Worm (Caenorhabditis elegans) whole organism, L4 larva: ENCODE data around the gene F43E2.11.

Experiments used
- R02D3.7 ChIP-seq: fragments of 150-350 bp; sonication (generic microtip); optimal IDR thresholded peaks from 3 replicates; lab custom pipeline; 2014; ENCODE audit warnings: missing biosample characterization, missing genetic modification characterization
- ama-1 ChIP-seq: fragments of 150-350 bp; optimal IDR thresholded peaks from 2 replicates; lab custom pipeline; 2014; ENCODE audit warnings: inconsistent platforms, mixed read lengths
- nhr-77 ChIP-seq: fragments of 150-350 bp; optimal IDR thresholded peaks from 2 replicates; lab custom pipeline; 2014; ENCODE audit warnings: missing biosample characterization, missing genetic modification characterization
- tag-97 ChIP-seq: fragments of 200-800 bp; sonication (Bioruptor generic); IDR thresholded peaks from 2 replicates; pipeline ENCODE4 v1.3.6; 2022; ENCODE audit warnings: missing genetic modification characterization, missing compliant biosample characterization

DNA sequence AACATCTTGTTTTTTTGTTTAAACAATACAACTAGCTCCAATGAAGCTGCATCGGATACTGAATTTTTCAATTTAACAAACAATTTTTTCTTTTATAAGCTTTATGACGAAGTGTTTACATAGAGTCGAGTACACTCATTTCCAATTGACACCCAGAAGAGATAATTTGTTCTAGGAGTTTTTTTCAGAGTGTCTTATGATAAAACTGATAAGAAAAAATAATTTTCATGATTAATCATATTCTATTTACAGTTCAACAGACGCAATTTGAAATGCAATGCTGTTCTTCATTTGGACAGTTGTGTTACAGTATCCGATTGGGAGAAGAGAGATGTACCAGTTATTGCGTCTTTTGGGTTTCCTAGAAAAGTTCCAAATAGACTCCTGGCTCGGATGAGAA is 11.9 kb upstream of the F43E2.11 start:
- TF ChIP-seq tag-97 (GFP tag; lab: Robert Waterston, UW) (no peak), ama-1 (lab: Kevin White, UChicago) (no peak), R02D3.7 (tag; lab: Kevin White, UChicago) (no peak), nhr-77 (tag; lab: Kevin White, UChicago) (no peak)
